Worm (Caenorhabditis elegans) whole organism, L4 larva: ENCODE measurements around the gene C33F10.14.

ENCODE experiments used
- F10B5.3 ChIP-seq: sonication (generic microtip); optimal IDR thresholded peaks from 2 replicates; lab custom pipeline; 2016; ENCODE audit warnings: mild to moderate bottlenecking, missing genetic modification characterization, missing compliant biosample characterization
- F37D6.2 ChIP-seq: sonication (generic microtip); optimal IDR thresholded peaks from 2 replicates; lab custom pipeline; 2016; ENCODE audit warnings: mild to moderate bottlenecking, missing genetic modification characterization, missing compliant biosample characterization
- F49E8.2 ChIP-seq: sonication (generic microtip); optimal IDR thresholded peaks from 2 replicates; lab custom pipeline; 2016; ENCODE audit warnings: missing compliant biosample characterization, mild to moderate bottlenecking, missing genetic modification characterization, borderline replicate concordance
- T20F7.1 ChIP-seq: fragments of 200-800 bp; sonication (Bioruptor generic); optimal IDR thresholded peaks from 2 replicates; lab custom pipeline; 2018; ENCODE audit warnings: mild to moderate bottlenecking, missing genetic modification characterization, missing compliant biosample characterization
- T26A8.4 ChIP-seq: fragments of 200-800 bp; sonication (Bioruptor generic); IDR thresholded peaks from 2 replicates; pipeline ENCODE4 v1.3.6; 2022; ENCODE audit warnings: missing genetic modification characterization, missing compliant biosample characterization
- Y105C5A.15 ChIP-seq: fragments of 200-800 bp; sonication (Bioruptor generic); IDR thresholded peaks from 2 replicates; pipeline ENCODE4 v1.3.6; 2022; ENCODE audit warnings: missing genetic modification characterization, missing compliant biosample characterization
- Y48G9A.11 ChIP-seq: fragments of 200-800 bp; sonication (Bioruptor generic); IDR thresholded peaks from 2 replicates; pipeline ENCODE4 v1.3.6; 2022; ENCODE audit warnings: missing genetic modification reagents, missing genetic modification characterization, missing compliant biosample characterization
- ZK337.2 ChIP-seq: fragments of 200-800 bp; sonication (Bioruptor generic); IDR thresholded peaks from 2 replicates; pipeline ENCODE4 v1.3.6; 2022; ENCODE audit warnings: missing genetic modification reagents, missing genetic modification characterization, missing compliant biosample characterization
- aha-1 ChIP-seq: fragments of 150-350 bp; peaks from one replicate; lab custom pipeline; 2014; ENCODE audit warnings: missing biosample characterization, missing genetic modification characterization
- arid-1 ChIP-seq: fragments of 200-800 bp; sonication (Bioruptor generic); conservative IDR thresholded peaks from 2 replicates; pipeline ENCODE4 v1.3.6; 2022; ENCODE audit warnings: missing genetic modification reagents, missing genetic modification characterization, missing compliant biosample characterization
- attf-4 ChIP-seq: sonication (generic microtip); optimal IDR thresholded peaks from 3 replicates; lab custom pipeline; 2017; ENCODE audit warnings: missing biosample characterization, missing genetic modification characterization
- ces-1 ChIP-seq: fragments of 150-350 bp; sonication (generic microtip); optimal IDR thresholded peaks from 4 replicates; lab custom pipeline; 2014; ENCODE audit warnings: missing biosample characterization, missing genetic modification reagents, missing genetic modification characterization
- daf-16 ChIP-seq, 3 experiments: sonication (generic microtip); optimal IDR thresholded peaks; 2 replicates each; lab custom pipeline; 2016 to 2017; ENCODE audit warnings: missing genetic modification characterization in 3 of 3, missing genetic modification reagents in 3 of 3, mild to moderate bottlenecking in 2 of 3, missing compliant biosample characterization in 2 of 3, missing biosample characterization in 1 of 3, moderate library complexity in 1 of 3
- dmd-6 ChIP-seq: fragments of 200-800 bp; sonication (Bioruptor generic); IDR thresholded peaks from 2 replicates; pipeline ENCODE4 v1.3.6; 2022; ENCODE audit warnings: missing genetic modification reagents, missing genetic modification characterization, missing compliant biosample characterization
- dpl-1 ChIP-seq: fragments of 150-350 bp; optimal IDR thresholded peaks from 2 replicates; lab custom pipeline; 2014; ENCODE audit warnings: missing biosample characterization, missing genetic modification reagents, missing genetic modification characterization
- dve-1 ChIP-seq: sonication (generic microtip); optimal IDR thresholded peaks from 2 replicates; lab custom pipeline; 2017; ENCODE audit warnings: antibody characterized with exemption, mild to moderate bottlenecking, missing genetic modification characterization, missing compliant biosample characterization; ENCODE audit not compliant: insufficient read depth
- egl-27 ChIP-seq: sonication (generic microtip); optimal IDR thresholded peaks from 3 replicates; lab custom pipeline; 2017; ENCODE audit warnings: missing biosample characterization, missing genetic modification reagents, missing genetic modification characterization
- egl-43 ChIP-seq: fragments of 200-800 bp; sonication (Bioruptor generic); IDR thresholded peaks from 2 replicates; pipeline ENCODE4 v1.3.6; 2022; ENCODE audit warnings: missing genetic modification reagents, missing genetic modification characterization, missing compliant biosample characterization
- hif-1 ChIP-seq, 2 experiments: sonication (generic microtip); optimal IDR thresholded peaks; 2 replicates each; lab custom pipeline; 2016 to 2017; ENCODE audit warnings: missing compliant biosample characterization in 2 of 2, missing genetic modification characterization in 2 of 2, missing genetic modification reagents in 2 of 2, missing genotype in 2 of 2, mild to moderate bottlenecking in 1 of 2
- hlh-11 ChIP-seq: fragments of 200-800 bp; sonication (Bioruptor generic); optimal IDR thresholded peaks from 2 replicates; lab custom pipeline; 2018; ENCODE audit warnings: mild to moderate bottlenecking, missing genetic modification characterization, missing compliant biosample characterization
- hlh-30 ChIP-seq: sonication (generic microtip); optimal IDR thresholded peaks from 2 replicates; lab custom pipeline; 2017; ENCODE audit warnings: antibody characterized with exemption, mild to moderate bottlenecking, missing genetic modification characterization, missing compliant biosample characterization; ENCODE audit not compliant: insufficient read depth
- jun-1 ChIP-seq: fragments of 150-350 bp; optimal IDR thresholded peaks from 2 replicates; lab custom pipeline; 2014; ENCODE audit warnings: missing biosample characterization, missing genetic modification reagents, missing genetic modification characterization
- lim-7 ChIP-seq: fragments of 200-800 bp; sonication (Bioruptor generic); IDR thresholded peaks from 2 replicates; pipeline ENCODE4 v1.3.6; 2022; ENCODE audit warnings: missing genetic modification characterization, missing compliant biosample characterization
- lin-13 ChIP-seq: fragments of 150-350 bp; optimal IDR thresholded peaks from 2 replicates; lab custom pipeline; 2014; ENCODE audit warnings: missing biosample characterization, missing genetic modification reagents, missing genetic modification characterization
- nhr-102 ChIP-seq: sonication (generic microtip); optimal IDR thresholded peaks from 2 replicates; lab custom pipeline; 2016; ENCODE audit warnings: mild to moderate bottlenecking, missing genetic modification characterization, moderate library complexity, missing compliant biosample characterization
- nhr-11 ChIP-seq: fragments of 150-350 bp; optimal IDR thresholded peaks from 2 replicates; lab custom pipeline; 2014; ENCODE audit warnings: missing biosample characterization, missing genetic modification characterization
- nhr-111 ChIP-seq: fragments of 200-800 bp; sonication (Bioruptor generic); optimal IDR thresholded peaks from 2 replicates; lab custom pipeline; 2018; ENCODE audit warnings: mild to moderate bottlenecking, missing genetic modification characterization, missing compliant biosample characterization
- nhr-237 ChIP-seq: sonication (generic microtip); optimal IDR thresholded peaks from 2 replicates; lab custom pipeline; 2017; ENCODE audit warnings: missing biosample characterization, missing genetic modification characterization
- nhr-25 ChIP-seq: sonication (generic microtip); optimal IDR thresholded peaks from 2 replicates; lab custom pipeline; 2017; ENCODE audit warnings: missing genetic modification characterization, mild to moderate bottlenecking, missing compliant biosample characterization, antibody characterized with exemption, moderate library complexity, borderline replicate concordance; ENCODE audit not compliant: insufficient read depth
- nhr-28 ChIP-seq: fragments of 150-350 bp; optimal IDR thresholded peaks from 2 replicates; lab custom pipeline; 2014; ENCODE audit warnings: missing biosample characterization, missing genetic modification characterization
- nhr-41 ChIP-seq: fragments of 200-800 bp; sonication (Bioruptor generic); IDR thresholded peaks from 2 replicates; pipeline ENCODE4 v1.3.6; 2022; ENCODE audit warnings: missing genetic modification reagents, missing genetic modification characterization, missing compliant biosample characterization
- nhr-6 ChIP-seq: fragments of 150-350 bp; optimal IDR thresholded peaks from 2 replicates; lab custom pipeline; 2014; ENCODE audit warnings: missing biosample characterization, missing genetic modification characterization
- nhr-76 ChIP-seq: fragments of 150-350 bp; optimal IDR thresholded peaks from 2 replicates; lab custom pipeline; 2014; ENCODE audit warnings: missing biosample characterization, missing genetic modification characterization
- php-3 ChIP-seq: fragments of 200-800 bp; sonication (Bioruptor generic); IDR thresholded peaks from 2 replicates; pipeline ENCODE4 v1.3.6; 2022; ENCODE audit warnings: missing genetic modification reagents, missing genetic modification characterization, missing compliant biosample characterization
- pqm-1 ChIP-seq: sonication (generic microtip); optimal IDR thresholded peaks from 2 replicates; lab custom pipeline; 2017; ENCODE audit warnings: missing biosample characterization, missing genetic modification characterization
- saeg-2 ChIP-seq: fragments of 200-800 bp; sonication (Bioruptor generic); IDR thresholded peaks from 2 replicates; pipeline ENCODE4 v1.3.6; 2022; ENCODE audit warnings: missing genetic modification reagents, missing genetic modification characterization, missing compliant biosample characterization
- skn-1 ChIP-seq: fragments of 150-350 bp; optimal IDR thresholded peaks from 2 replicates; lab custom pipeline; 2014; ENCODE audit warnings: missing biosample characterization, missing genetic modification characterization
- snpc-1.2 ChIP-seq: fragments of 200-800 bp; sonication (Bioruptor generic); IDR thresholded peaks from 2 replicates; pipeline ENCODE4 v1.3.6; 2022; ENCODE audit warnings: missing genetic modification reagents, missing genetic modification characterization, missing compliant biosample characterization
- spr-1 ChIP-seq: sonication (generic microtip); optimal IDR thresholded peaks from 2 replicates; lab custom pipeline; 2016; ENCODE audit warnings: mild to moderate bottlenecking, missing genetic modification characterization, missing compliant biosample characterization
- tag-97 ChIP-seq: fragments of 200-800 bp; sonication (Bioruptor generic); IDR thresholded peaks from 2 replicates; pipeline ENCODE4 v1.3.6; 2022; ENCODE audit warnings: missing genetic modification characterization, missing compliant biosample characterization
- unc-39 ChIP-seq: sonication (generic microtip); optimal IDR thresholded peaks from 2 replicates; lab custom pipeline; 2017; ENCODE audit warnings: missing biosample characterization, missing genetic modification characterization
- unc-62 ChIP-seq, 3 experiments: fragments of 150-350 bp in 1 of 3; sonication (generic microtip); optimal IDR thresholded peaks in 2 of 3; peaks in 1 of 3; 1 replicate in 1 of 3; 2 replicates in 2 of 3; lab custom pipeline; 2014 to 2017; ENCODE audit warnings: missing biosample characterization in 3 of 3, missing genetic modification characterization in 3 of 3, missing genetic modification reagents in 3 of 3, missing genotype in 1 of 3
- vab-7 ChIP-seq: fragments of 200-800 bp; sonication (Bioruptor generic); IDR thresholded peaks from 2 replicates; pipeline ENCODE4 v1.3.6; 2022; ENCODE audit warnings: missing genetic modification reagents, missing genetic modification characterization, missing compliant biosample characterization
- zag-1 ChIP-seq: fragments of 150-350 bp; optimal IDR thresholded peaks from 2 replicates; lab custom pipeline; 2014; ENCODE audit warnings: missing biosample characterization, missing genetic modification characterization
- zfp-3 ChIP-seq: fragments of 200-800 bp; sonication (Bioruptor generic); conservative IDR thresholded peaks from 2 replicates; pipeline ENCODE4 v1.3.6; 2022; ENCODE audit warnings: missing genetic modification reagents, missing genetic modification characterization, missing compliant biosample characterization
- zip-2 ChIP-seq: fragments of 150-350 bp; optimal IDR thresholded peaks from 2 replicates; lab custom pipeline; 2014; ENCODE audit warnings: missing biosample characterization, missing genetic modification characterization

Gene C33F10.14

ce11 chrII:4800524-4800923, 3.4 kb downstream of the C33F10.14 start:
- TF ChIP-seq egl-43, result 0 out of 2 replicates have a peak, but pooled peaks have one; percentile 5
- no peak for TF ChIP-seq nhr-25 (tag; lab: Kevin White, UChicago)
- peak in 1 of 2 experiments; percentile 95 for TF ChIP-seq unc-62 (GFP tag; optimal IDR thresholded peaks at IDR 0.05 in 1 of 2; lab: Kevin White, UChicago)
- TF ChIP-seq unc-62 (tag; optimal IDR thresholded peaks at IDR 0.05; lab: Kevin White, UChicago), result no peak
- no peak for TF ChIP-seq T20F7.1

- no peak for TF ChIP-seq lim-7
- no peak for TF ChIP-seq snpc-1.2
- no peak for TF ChIP-seq nhr-6 (tag; lab: Kevin White, UChicago)
- TF ChIP-seq arid-1, result no peak
- TF ChIP-seq hlh-30, result no peak
- TF ChIP-seq nhr-11, result no peak
- TF ChIP-seq daf-16 (GFP tag; optimal IDR thresholded peaks at IDR 0.05; lab: Kevin White, UChicago), result no peak
- peak; percentile 49 for TF ChIP-seq daf-16 (tag; optimal IDR thresholded peaks at IDR 0.05; lab: Kevin White, UChicago)
- no peak for TF ChIP-seq nhr-41
- TF ChIP-seq pqm-1 (tag; lab: Kevin White, UChicago), result peak; percentile 77
- TF ChIP-seq Y48G9A.11 (GFP tag; lab: Robert Waterston, UW), result no peak
- no peak for TF ChIP-seq unc-39 (tag; lab: Kevin White, UChicago)
- peak; percentile 42; the same call in 1 of the 2 replicates for TF ChIP-seq dmd-6
- no peak for TF ChIP-seq zip-2 (tag; lab: Kevin White, UChicago)
- TF ChIP-seq nhr-111 (GFP tag; lab: Kevin White, UChicago), result no peak
- no peak for TF ChIP-seq nhr-237 (tag; lab: Kevin White, UChicago)
- no peak for TF ChIP-seq T26A8.4 (GFP tag; lab: Robert Waterston, UW)
- TF ChIP-seq ces-1, result no peak
- TF ChIP-seq nhr-76 (tag; lab: Kevin White, UChicago), result no peak
- no peak for TF ChIP-seq vab-7 (GFP tag; lab: Robert Waterston, UW)
- TF ChIP-seq egl-27, result no peak
- TF ChIP-seq zag-1 (tag; lab: Kevin White, UChicago), result no peak
- TF ChIP-seq T20F7.1, result no peak
- TF ChIP-seq egl-43, result no peak
- peak; percentile 29 for TF ChIP-seq hlh-11 (tag; lab: Kevin White, UChicago)
- TF ChIP-seq skn-1, result no peak
- TF ChIP-seq php-3 (GFP tag; lab: Robert Waterston, UW), result peak; percentile 64; the same call in 1 of the 2 replicates
- TF ChIP-seq ZK337.2 (GFP tag; lab: Robert Waterston, UW), result no peak
- TF ChIP-seq Y105C5A.15 (GFP tag; lab: Robert Waterston, UW), result no peak
- TF ChIP-seq jun-1 (tag; lab: Kevin White, UChicago), result no peak
- no peak for TF ChIP-seq F49E8.2 (tag; lab: Kevin White, UChicago)
- no peak for TF ChIP-seq spr-1 (tag; lab: Kevin White, UChicago)
- no peak for TF ChIP-seq F10B5.3 (tag; lab: Kevin White, UChicago)
- TF ChIP-seq saeg-2 (GFP tag; lab: Robert Waterston, UW), result no peak
- no peak for TF ChIP-seq zfp-3 (GFP tag; lab: Robert Waterston, UW)
- no peak for TF ChIP-seq lin-13 (GFP tag; lab: Kevin White, UChicago)
- TF ChIP-seq unc-62 (GFP tag; optimal IDR thresholded peaks at IDR 0.05 in 1 of 2; lab: Kevin White, UChicago), result no peak
- TF ChIP-seq unc-62 (tag; optimal IDR thresholded peaks at IDR 0.05; lab: Kevin White, UChicago), result no peak
- TF ChIP-seq nhr-28, result peak; percentile 66
- TF ChIP-seq attf-4 (tag; lab: Kevin White, UChicago), result no peak
- TF ChIP-seq hif-1 (tag; optimal IDR thresholded peaks at IDR 0.05; lab: Kevin White, UChicago), result no peak
- TF ChIP-seq nhr-102 (tag; lab: Kevin White, UChicago), result no peak
- peak; percentile 1 for TF ChIP-seq dve-1
- no peak for TF ChIP-seq tag-97 (GFP tag; lab: Robert Waterston, UW)
- no peak for TF ChIP-seq aha-1 (tag; lab: Kevin White, UChicago)
- TF ChIP-seq dpl-1 (GFP tag; lab: Kevin White, UChicago), result no peak
- no peak for TF ChIP-seq F37D6.2 (tag; lab: Kevin White, UChicago)
Measured at ce11 chrII:4802917-4803316, 5.7 kb downstream of the C33F10.14 start.
